Fruit fly (Drosophila melanogaster): ENCODE measurements around the gene Rh6.
A peak's percentile ranks its signal among the peaks of the same experiment; 100 is the strongest.

Gene Rh6

dm6 chr3R:15485866-15486265, 2.9 kb downstream of the Rh6 start, which contains the start of gene obe (continued):
- TF ChIP-seq Dbx (GFP tag; IDR thresholded peaks at IDR 0.05), result no peak
- no peak for TF ChIP-seq Meics (GFP tag; optimal IDR thresholded peaks at IDR 0.05)
- TF ChIP-seq hb (GFP tag; IDR thresholded peaks at IDR 0.05; ENCODE audit: partially characterized antibody), result no peak
- TF ChIP-seq CG17186 (GFP tag; optimal IDR thresholded peaks at IDR 0.05), result peak; percentile 61
- no peak for TF ChIP-seq ind (GFP tag; optimal IDR thresholded peaks at IDR 0.05)
- peak; percentile 62 for TF ChIP-seq E2f2 (GFP tag; IDR thresholded peaks at IDR 0.05)
- no peak for TF ChIP-seq slou (GFP tag; optimal IDR thresholded peaks at IDR 0.05)
- no peak for TF ChIP-seq CG17802 (tag; optimal IDR thresholded peaks at IDR 0.05)
- TF ChIP-seq Gsc (GFP tag; IDR thresholded peaks at IDR 0.05), result no peak
- no peak for TF ChIP-seq CkIIα-i1 (GFP tag; IDR thresholded peaks at IDR 0.05)
- TF ChIP-seq CG6272 (GFP tag; IDR thresholded peaks at IDR 0.05), result no peak
- no peak for TF ChIP-seq Kr (GFP tag; optimal IDR thresholded peaks at IDR 0.05)
- TF ChIP-seq CG3163 (GFP tag; optimal IDR thresholded peaks at IDR 0.05), result no peak
- no peak for TF ChIP-seq dan (GFP tag; IDR thresholded peaks at IDR 0.05)
- no peak for TF ChIP-seq BtbVII (GFP tag; optimal IDR thresholded peaks at IDR 0.05)
- TF ChIP-seq CG9609 (GFP tag; optimal IDR thresholded peaks at IDR 0.05), result no peak
- no peak for TF ChIP-seq CG10565 (GFP tag; optimal IDR thresholded peaks at IDR 0.05)
- no peak for TF ChIP-seq CG11504 (tag; optimal IDR thresholded peaks at IDR 0.05)
- TF ChIP-seq CG31388 (GFP tag; optimal IDR thresholded peaks at IDR 0.05), result no peak
- no peak for TF ChIP-seq CG13775 (GFP tag; optimal IDR thresholded peaks at IDR 0.05)
- TF ChIP-seq CG16779 (GFP tag; IDR thresholded peaks at IDR 0.05), result no peak
- no peak for TF ChIP-seq Aef1 (GFP tag; IDR thresholded peaks at IDR 0.05)
- TF ChIP-seq CG11723 (GFP tag; optimal IDR thresholded peaks at IDR 0.05), result no peak
- TF ChIP-seq CG13424 (tag; optimal IDR thresholded peaks at IDR 0.05), result no peak
- TF ChIP-seq vvl (GFP tag; IDR thresholded peaks at IDR 0.05), result peak; percentile 17; the same call in 1 of the 2 replicates
- no peak for TF ChIP-seq Sox100B (GFP tag; optimal IDR thresholded peaks at IDR 0.05)
- no peak for TF ChIP-seq Mes4 (GFP tag; optimal IDR thresholded peaks at IDR 0.05)
- TF ChIP-seq CG8765 (GFP tag; IDR thresholded peaks at IDR 0.05), result no peak
- TF ChIP-seq CG1024 (GFP tag; IDR thresholded peaks at IDR 0.05), result no peak
- TF ChIP-seq CG16815 (GFP tag; optimal IDR thresholded peaks at IDR 0.05), result no peak
- TF ChIP-seq CG34422 (GFP tag; IDR thresholded peaks at IDR 0.05), result 0 out of 3 replicates have a peak, but pooled peaks have one; percentile 7
- no peak for TF ChIP-seq Hmx (GFP tag; optimal IDR thresholded peaks at IDR 0.05)
- no peak for TF ChIP-seq CG12071 (GFP tag; optimal IDR thresholded peaks at IDR 0.05)
- no peak for TF ChIP-seq sc (optimal IDR thresholded peaks at IDR 0.05)
- no peak for TF ChIP-seq sc (GFP tag; optimal IDR thresholded peaks at IDR 0.05)
- TF ChIP-seq CG6765 (GFP tag; optimal IDR thresholded peaks at IDR 0.05), result no peak
- TF ChIP-seq ttk (GFP tag; IDR thresholded peaks at IDR 0.05), result no peak
- TF ChIP-seq Fer3 (tag; optimal IDR thresholded peaks at IDR 0.05), result no peak
- no peak for TF ChIP-seq inv (GFP tag; IDR thresholded peaks at IDR 0.05; ENCODE audit: partially characterized antibody)
- no peak for TF ChIP-seq CG7372 (GFP tag; IDR thresholded peaks at IDR 0.05)
- no peak for TF ChIP-seq CG9932 (GFP tag; IDR thresholded peaks at IDR 0.05)
- peak; percentile 68 for TF ChIP-seq gfzf (GFP tag; optimal IDR thresholded peaks at IDR 0.05)
- TF ChIP-seq CG9817 (tag; optimal IDR thresholded peaks at IDR 0.05), result no peak
- peak; percentile 52 for TF ChIP-seq HmgZ (tag; optimal IDR thresholded peaks at IDR 0.05)
- TF ChIP-seq Ada2b (GFP tag; IDR thresholded peaks at IDR 0.05), result no peak
- no peak for TF ChIP-seq en (GFP tag; optimal IDR thresholded peaks at IDR 0.05)
- TF ChIP-seq Max (GFP tag; optimal IDR thresholded peaks at IDR 0.05), result no peak
- no peak for TF ChIP-seq CG10654 (GFP tag; optimal IDR thresholded peaks at IDR 0.05)
- TF ChIP-seq aop (GFP tag; IDR thresholded peaks at IDR 0.05), result no peak
- no peak for TF ChIP-seq ATbp (GFP tag; optimal IDR thresholded peaks at IDR 0.05)
- TF ChIP-seq NfI (GFP tag; optimal IDR thresholded peaks at IDR 0.05), result no peak
- TF ChIP-seq lab (GFP tag; optimal IDR thresholded peaks at IDR 0.05), result no peak
- TF ChIP-seq CG3847 (GFP tag; IDR thresholded peaks at IDR 0.05), result peak; percentile 50; the same call in 1 of the 2 replicates
